Worm (Caenorhabditis elegans) whole organism, L4/young adult: Measurements from ENCODE around the gene B0302.5.

Experiments
- W03F9.2 ChIP-seq: fragments of 150-350 bp; optimal IDR thresholded peaks from 2 replicates; lab custom pipeline; 2014; ENCODE audit warnings: missing biosample characterization, missing genetic modification characterization
- him-1 ChIP-seq: sonication (generic microtip); optimal IDR thresholded peaks from 2 replicates; lab custom pipeline; 2016; ENCODE audit warnings: missing genotype, missing genetic modification reagents, missing genetic modification characterization, missing compliant biosample characterization

ce11 chrX:17178239-17178638, 16.7 kb downstream of the B0302.5 start, which contains the start of gene B0302.2:
- TF ChIP-seq him-1 (tag; lab: Kevin White, UChicago) (no peak), W03F9.2 (tag; lab: Kevin White, UChicago) (no peak)
